Fruit fly (Drosophila melanogaster): Measurements from ENCODE around the gene Bdbt.

DNA sequence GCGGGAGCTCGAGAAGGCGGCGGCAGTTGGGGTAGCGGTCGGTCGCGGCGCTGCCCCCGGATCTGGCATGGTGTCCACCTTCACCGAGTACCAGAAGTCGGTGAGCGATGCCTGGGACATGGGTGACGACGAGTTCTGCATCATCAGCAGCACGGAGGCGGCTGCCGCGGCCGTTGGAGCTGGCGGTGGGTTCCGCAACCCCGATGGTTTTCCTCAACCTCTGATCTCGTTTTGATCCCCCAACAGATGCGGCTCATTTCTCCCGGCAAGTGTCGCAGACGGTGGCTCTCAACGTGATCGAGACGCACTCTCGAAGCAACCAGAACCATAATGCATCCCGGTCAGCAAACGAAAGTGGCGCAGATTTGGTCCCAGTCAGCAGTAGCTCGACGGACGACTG is 16.2 kb downstream of the Bdbt start:
- no peak for TF ChIP-seq pan (optimal IDR thresholded peaks at IDR 0.05)
- no peak for TF ChIP-seq Dll (optimal IDR thresholded peaks at IDR 0.05)
- TF ChIP-seq CG8478 (optimal IDR thresholded peaks at IDR 0.05), result no peak
- no peak for TF ChIP-seq usp (GFP tag; optimal IDR thresholded peaks at IDR 0.05)
